Worm (Caenorhabditis elegans) whole organism, L4/young adult: ENCODE results near the gene srsx-40.

Source experiments
- W03F9.2 ChIP-seq: fragments of 150-350 bp; optimal IDR thresholded peaks from 2 replicates; lab custom pipeline; 2014; ENCODE audit warnings: missing biosample characterization, missing genetic modification characterization
- dao-5 ChIP-seq: sonication (generic microtip); optimal IDR thresholded peaks from 2 replicates; lab custom pipeline; 2016; ENCODE audit warnings: missing genotype, missing genetic modification characterization, moderate library complexity, missing compliant biosample characterization

DNA sequence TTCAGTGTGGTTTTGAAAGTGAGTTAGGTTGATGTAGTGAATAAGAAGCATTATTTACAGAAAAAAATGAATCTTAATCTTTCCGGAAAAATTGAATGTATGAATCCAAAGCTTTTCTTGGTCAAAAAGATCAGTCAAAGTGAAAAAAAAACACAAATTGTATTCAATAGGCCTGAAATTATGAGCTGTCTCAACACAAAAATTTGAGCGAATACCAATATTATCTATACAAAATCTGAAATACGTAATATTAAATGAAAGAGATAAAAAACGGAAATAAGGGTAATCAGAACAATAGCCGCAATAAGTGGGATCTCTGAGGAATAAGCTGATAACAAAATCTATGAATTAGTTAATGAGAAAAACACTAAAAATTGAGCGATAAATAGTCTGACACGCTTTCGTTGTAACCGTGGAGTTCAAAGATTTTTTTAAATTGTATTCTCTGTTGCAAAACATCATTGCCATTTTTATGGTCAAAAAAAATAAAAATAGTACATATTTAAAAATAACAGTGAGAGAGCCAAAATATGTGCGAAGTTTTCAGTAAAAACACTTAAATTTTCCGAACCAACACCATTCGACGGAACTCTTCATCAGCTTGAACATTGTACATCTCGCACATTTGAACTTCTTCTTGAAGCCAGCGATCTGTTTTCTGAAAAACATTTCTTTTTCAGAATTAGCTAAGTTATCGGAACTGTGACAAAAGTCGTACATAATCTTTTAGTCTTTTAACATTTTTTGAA is 19.4 kb downstream of the srsx-40 start, which contains the start of gene sre-11:
- no peak for TF ChIP-seq W03F9.2 (tag; lab: Kevin White, UChicago)
- no peak for TF ChIP-seq dao-5 (tag; lab: Kevin White, UChicago)
